Worm (Caenorhabditis elegans): ENCODE measurements around the gene exc-9.

The exc-9 gene

ce11 chrIV:7983728-7984346 is 43.0 kb upstream of the exc-9 start (continued):
- 0 out of 2 replicates have a peak, but pooled peaks have one; percentile 32 for TF ChIP-seq hmg-1.1 (GFP tag; IDR thresholded peaks at IDR 0.05)
- no peak for TF ChIP-seq aly-2 (tag; optimal IDR thresholded peaks at IDR 0.05)
- TF ChIP-seq unc-62 (GFP tag; optimal IDR thresholded peaks at IDR 0.05 in 1 of 2) = peak in 1 of 2 experiments; percentile 76
- no peak for TF ChIP-seq unc-62 (tag; optimal IDR thresholded peaks at IDR 0.05)
- no peak for TF ChIP-seq snpc-1.2 (GFP tag; IDR thresholded peaks at IDR 0.05)
- TF ChIP-seq aha-1 (tag) = peak; percentile 58
- TF ChIP-seq lin-13 (GFP tag; optimal IDR thresholded peaks at IDR 0.05) = peak; percentile 19
- TF ChIP-seq F26F4.8 (GFP tag; conservative IDR thresholded peaks at IDR 0.05) = 0 out of 2 replicates have a peak, but pooled peaks have one; percentile 29
- no peak for TF ChIP-seq F37D6.2 (tag; optimal IDR thresholded peaks at IDR 0.05)
- TF ChIP-seq dmd-9 (GFP tag; IDR thresholded peaks at IDR 0.05) = 0 out of 2 replicates have a peak, but pooled peaks have one; percentile 46
- no peak for TF ChIP-seq fkh-10 (GFP tag; optimal IDR thresholded peaks at IDR 0.05)
- TF ChIP-seq dve-1 (tag; optimal IDR thresholded peaks at IDR 0.05; ENCODE audit: insufficient read depth) = peak; percentile 35
- peak; percentile 29 for TF ChIP-seq nhr-48 (tag; optimal IDR thresholded peaks at IDR 0.05)
- TF ChIP-seq lim-7 (GFP tag; IDR thresholded peaks at IDR 0.05) = no peak
- TF ChIP-seq nhr-102 (tag; optimal IDR thresholded peaks at IDR 0.05) = peak; percentile 35
- TF ChIP-seq Y5F2A.4 (GFP tag; optimal IDR thresholded peaks at IDR 0.05) = no peak
- no peak for TF ChIP-seq mxl-2 (GFP tag; conservative IDR thresholded peaks at IDR 0.05)
- peak; percentile 47 for TF ChIP-seq lin-38 (GFP tag; IDR thresholded peaks at IDR 0.05)
- peak; percentile 75; the same call in 1 of the 2 replicates for TF ChIP-seq T26A8.4 (GFP tag; IDR thresholded peaks at IDR 0.05)
- peak; percentile 40; the same call in 1 of the 2 replicates for TF ChIP-seq Y75B8A.6 (GFP tag; IDR thresholded peaks at IDR 0.05)
- peak; percentile 16 for TF ChIP-seq mes-2 (tag; optimal IDR thresholded peaks at IDR 0.05; ENCODE audit: poor library complexity, severe bottlenecking)
- peak; percentile 21 for TF ChIP-seq nhr-111 (GFP tag; optimal IDR thresholded peaks at IDR 0.05)
- peak; percentile 25 for TF ChIP-seq unc-130 (GFP tag; optimal IDR thresholded peaks at IDR 0.05)
- TF ChIP-seq rbr-2 (tag; optimal IDR thresholded peaks at IDR 0.05) = no peak

ce11 chrIV:7983021-7983420 is 42.2 kb upstream of the exc-9 start:
- TF ChIP-seq mes-2 (tag; optimal IDR thresholded peaks at IDR 0.05; ENCODE audit: poor library complexity, severe bottlenecking) (no peak), zfp-2 (tag; optimal IDR thresholded peaks at IDR 0.05) (no peak)

ce11 chrIV:7982024-7982576 is 41.3 kb upstream of the exc-9 start, which contains the start of gene arf-5:
Gene arf-5 (plus strand): TSS chrIV:7982526.
- TF ChIP-seq daf-12 (tag; optimal IDR thresholded peaks at IDR 0.05) = no peak
- TF ChIP-seq F44E2.7 (GFP tag; IDR thresholded peaks at IDR 0.05) = no peak
- no peak for TF ChIP-seq mxl-2 (GFP tag; conservative IDR thresholded peaks at IDR 0.05)
- TF ChIP-seq hlh-11 (tag; optimal IDR thresholded peaks at IDR 0.05) = peak; percentile 31
- TF ChIP-seq ceh-20 (GFP tag; IDR thresholded peaks at IDR 0.05) = no peak
- TF ChIP-seq mdl-1 (tag; optimal IDR thresholded peaks at IDR 0.05) = peak in 1 of 2 experiments; percentile 82
- no peak for TF ChIP-seq F10B5.3 (tag; optimal IDR thresholded peaks at IDR 0.05)
- no peak for TF ChIP-seq snpc-1.2 (GFP tag; IDR thresholded peaks at IDR 0.05)
- peak; percentile 2 for TF ChIP-seq nhr-6 (tag; optimal IDR thresholded peaks at IDR 0.05)
- TF ChIP-seq rbr-2 (tag; optimal IDR thresholded peaks at IDR 0.05) = peak; percentile 33
- TF ChIP-seq nhr-41 (GFP tag; IDR thresholded peaks at IDR 0.05) = no peak
- 0 out of 2 replicates have a peak, but pooled peaks have one; percentile 7 for TF ChIP-seq hmg-1.1 (GFP tag; IDR thresholded peaks at IDR 0.05)
- no peak for TF ChIP-seq nhr-25 (tag; optimal IDR thresholded peaks at IDR 0.05; ENCODE audit: borderline replicate concordance, insufficient read depth)
- no peak for TF ChIP-seq lin-29 (GFP tag; IDR thresholded peaks at IDR 0.05)
- TF ChIP-seq hlh-30 (tag; optimal IDR thresholded peaks at IDR 0.05; ENCODE audit: insufficient read depth) = peak; percentile 64
- no peak for TF ChIP-seq saeg-2 (GFP tag; IDR thresholded peaks at IDR 0.05)
- TF ChIP-seq madf-5 (GFP tag; IDR thresholded peaks at IDR 0.05) = no peak
- TF ChIP-seq jun-1 (tag; optimal IDR thresholded peaks at IDR 0.05) = no peak
- TF ChIP-seq dpl-1 (GFP tag; optimal IDR thresholded peaks at IDR 0.05) = peak; percentile 42
- peak; percentile 85 for TF ChIP-seq mxl-3 (GFP tag; optimal IDR thresholded peaks at IDR 0.05)
- TF ChIP-seq pha-4 (GFP tag; IDR thresholded peaks at IDR 0.05) = no peak
- no peak for TF ChIP-seq pha-4 (tag; optimal IDR thresholded peaks at IDR 0.05)
- TF ChIP-seq lin-38 (GFP tag; IDR thresholded peaks at IDR 0.05) = no peak
- no peak for TF ChIP-seq nhr-48 (tag; optimal IDR thresholded peaks at IDR 0.05)
- TF ChIP-seq dmd-6 (GFP tag; IDR thresholded peaks at IDR 0.05) = no peak
- TF ChIP-seq skn-1 (tag; optimal IDR thresholded peaks at IDR 0.05) = no peak
- TF ChIP-seq nhr-42 (GFP tag; IDR thresholded peaks at IDR 0.05) = no peak
- TF ChIP-seq F26F4.8 (GFP tag; conservative IDR thresholded peaks at IDR 0.05) = no peak
